Fruit fly (Drosophila melanogaster): ENCODE results near the gene lectin-28C.

DNA sequence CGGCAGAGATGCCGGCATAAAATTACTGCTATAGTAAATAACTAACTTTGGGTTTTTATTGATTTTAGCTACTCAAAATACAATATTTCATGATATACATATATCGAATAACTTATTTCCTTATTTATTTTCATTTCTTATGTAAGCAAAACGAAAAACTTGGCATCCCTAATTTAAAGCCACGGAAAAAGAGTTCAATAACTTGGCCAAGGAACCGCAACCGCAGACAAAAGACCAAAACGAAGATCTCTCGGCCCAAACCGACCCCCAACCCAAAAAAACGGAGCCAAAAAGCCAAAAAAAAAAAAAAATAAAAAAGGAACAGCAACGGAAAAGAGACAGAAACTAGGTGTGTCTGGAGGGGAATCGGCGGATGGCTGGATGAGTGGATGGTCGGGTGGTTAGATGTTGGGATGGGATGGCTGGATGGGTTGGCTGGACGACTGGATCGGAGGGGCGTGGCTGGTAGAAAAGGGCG lies 52.5 kb downstream of the lectin-28C start:
- peak; percentile 5 for TF ChIP-seq CG6792 (GFP tag; optimal IDR thresholded peaks at IDR 0.05)
- TF ChIP-seq Lpt (GFP tag; optimal IDR thresholded peaks at IDR 0.05), result no peak
- peak; percentile 53 for TF ChIP-seq lz (GFP tag; optimal IDR thresholded peaks at IDR 0.05)
- TF ChIP-seq CG11762 (GFP tag; optimal IDR thresholded peaks at IDR 0.05; ENCODE audit: insufficient read depth), result no peak
- TF ChIP-seq ss (GFP tag; optimal IDR thresholded peaks at IDR 0.05), result peak in 1 of 2 experiments; percentile 50
- no peak for TF ChIP-seq eg (GFP tag; IDR thresholded peaks at IDR 0.05)
- peak; percentile 61; the same call in 1 of the 3 replicates for TF ChIP-seq CG6163 (GFP tag; IDR thresholded peaks at IDR 0.05)
- TF ChIP-seq fd85E (GFP tag; optimal IDR thresholded peaks at IDR 0.05), result no peak
- no peak for TF ChIP-seq CG11294 (GFP tag; IDR thresholded peaks at IDR 0.05)
- TF ChIP-seq achi (GFP tag; optimal IDR thresholded peaks at IDR 0.05), result peak; percentile 36

Data from whole organism, prepupa.